Fruit fly (Drosophila melanogaster): ENCODE results near the gene Gclc.
A peak's percentile ranks its signal among the peaks of the same experiment; 100 is the strongest.

Gene Gclc

dm6 chrX:8114476-8115342 is 1.2 kb downstream of the Gclc start (continued):
- peak; percentile 6 for TF ChIP-seq Ets96B (tag; optimal IDR thresholded peaks at IDR 0.05)
- TF ChIP-seq CG7368 (GFP tag; optimal IDR thresholded peaks at IDR 0.05), result no peak
- peak; percentile 56 for TF ChIP-seq eg (GFP tag; IDR thresholded peaks at IDR 0.05)
- TF ChIP-seq CG6163 (GFP tag; IDR thresholded peaks at IDR 0.05), result peak; percentile 28; the same call in 1 of the 3 replicates
- no peak for TF ChIP-seq Gug (GFP tag; IDR thresholded peaks at IDR 0.05)
- peak; percentile 31 for TF ChIP-seq CG31627 (GFP tag; optimal IDR thresholded peaks at IDR 0.05)
- TF ChIP-seq Hr38 (GFP tag; optimal IDR thresholded peaks at IDR 0.05), result no peak
- TF ChIP-seq acj6 (GFP tag; optimal IDR thresholded peaks at IDR 0.05), result peak; percentile 13
- TF ChIP-seq Hr39 (GFP tag; optimal IDR thresholded peaks at IDR 0.05), result peak; percentile 40
- TF ChIP-seq CG11294 (GFP tag; IDR thresholded peaks at IDR 0.05), result no peak
- TF ChIP-seq Met (GFP tag; optimal IDR thresholded peaks at IDR 0.05), result peak; percentile 64
- TF ChIP-seq svp (GFP tag), result no peak

DNA sequence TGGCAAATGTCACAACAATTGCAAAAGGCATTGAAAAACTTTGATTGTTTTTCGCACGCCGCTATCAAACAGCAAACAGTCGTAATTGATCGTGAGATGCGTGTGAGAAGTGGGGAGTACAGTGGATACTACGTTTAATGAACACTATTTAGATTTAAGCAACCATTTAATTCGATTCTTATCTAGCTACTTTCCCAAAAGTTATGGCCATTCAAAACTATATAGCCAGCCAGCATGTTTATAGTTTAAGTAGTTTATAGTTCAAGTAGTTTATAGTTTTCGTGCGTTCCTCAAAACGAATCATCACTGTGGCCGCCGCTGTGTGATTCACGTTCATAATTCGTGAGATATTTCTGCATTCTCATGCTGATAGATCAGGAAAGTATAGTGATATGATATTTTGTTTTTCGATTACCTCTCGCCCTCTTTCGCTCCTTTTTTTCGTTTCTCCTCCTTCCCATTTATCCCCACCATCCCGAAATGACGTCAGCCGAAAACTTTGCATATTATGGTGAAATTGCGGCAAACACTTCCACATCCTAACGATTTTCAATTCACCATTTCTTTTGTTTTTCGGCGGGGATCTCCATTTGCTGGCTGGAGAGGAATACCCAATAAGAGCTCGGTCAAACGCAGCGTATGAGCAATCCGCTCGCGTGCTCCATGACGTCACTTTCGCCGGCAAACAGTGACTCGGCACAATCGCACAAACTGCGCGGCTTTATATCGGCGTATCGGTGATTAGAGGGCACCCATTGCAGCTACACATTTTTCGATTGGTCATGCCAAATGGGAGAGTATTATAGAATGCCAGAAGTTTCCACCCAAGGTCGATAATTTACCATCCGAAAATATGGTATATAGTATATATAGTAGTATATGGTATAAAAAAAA is 2.3 kb downstream of the Gclc start:
- TF ChIP-seq CG34406 (GFP tag; optimal IDR thresholded peaks at IDR 0.05) (no peak), spab (GFP tag; optimal IDR thresholded peaks at IDR 0.05) (no peak), CG15336 (GFP tag; IDR thresholded peaks at IDR 0.05) (0 out of 2 replicates have a peak, but pooled peaks have one; percentile 16), CG6808 (GFP tag; optimal IDR thresholded peaks at IDR 0.05) (no peak), CG8119 (GFP tag; IDR thresholded peaks at IDR 0.05) (no peak), Sox102F (GFP tag; optimal IDR thresholded peaks at IDR 0.05) (no peak), Eip75B (GFP tag; optimal IDR thresholded peaks at IDR 0.05) (no peak), CG10631 (GFP tag; optimal IDR thresholded peaks at IDR 0.05) (peak; percentile 17), fd59A (GFP tag; optimal IDR thresholded peaks at IDR 0.05) (no peak), dsx (GFP tag; optimal IDR thresholded peaks at IDR 0.05; ENCODE audit: poor library complexity, severe bottlenecking) (no peak), acj6 (GFP tag; optimal IDR thresholded peaks at IDR 0.05) (peak; percentile 15), topi (GFP tag; optimal IDR thresholded peaks at IDR 0.05) (peak; percentile 21), fkh (GFP tag; optimal IDR thresholded peaks at IDR 0.05) (peak; percentile 31), Met (GFP tag; optimal IDR thresholded peaks at IDR 0.05) (peak; percentile 3), CG16779 (tag; optimal IDR thresholded peaks at IDR 0.05) (no peak), vri (GFP tag; optimal IDR thresholded peaks at IDR 0.05) (no peak), CG11902 (GFP tag; optimal IDR thresholded peaks at IDR 0.05) (no peak), CG8632 (GFP tag; optimal IDR thresholded peaks at IDR 0.05) (no peak), CG10669 (GFP tag; optimal IDR thresholded peaks at IDR 0.05) (no peak), CG31627 (GFP tag; optimal IDR thresholded peaks at IDR 0.05) (peak; percentile 3), Hr39 (GFP tag; optimal IDR thresholded peaks at IDR 0.05) (peak; percentile 25), net (GFP tag; optimal IDR thresholded peaks at IDR 0.05) (no peak), Ets96B (tag; optimal IDR thresholded peaks at IDR 0.05) (no peak), CG6163 (GFP tag; IDR thresholded peaks at IDR 0.05) (0 out of 3 replicates have a peak, but pooled peaks have one; percentile 17), Eip78C (GFP tag) (peak; percentile 54), Lpt (GFP tag; optimal IDR thresholded peaks at IDR 0.05) (no peak), Sox15 (GFP tag; optimal IDR thresholded peaks at IDR 0.05) (no peak), cyc (GFP tag; optimal IDR thresholded peaks at IDR 0.05) (peak; percentile 13), CG3919 (GFP tag; optimal IDR thresholded peaks at IDR 0.05) (no peak), Blimp-1 (GFP tag; optimal IDR thresholded peaks at IDR 0.05) (no peak), CG6854 (GFP tag; optimal IDR thresholded peaks at IDR 0.05) (no peak), OdsH (GFP tag; optimal IDR thresholded peaks at IDR 0.05) (no peak), Smox (GFP tag; optimal IDR thresholded peaks at IDR 0.05) (no peak), eg (GFP tag; IDR thresholded peaks at IDR 0.05) (peak; percentile 28; the same call in 1 of the 3 replicates), svp (GFP tag) (peak; percentile 31), Gug (GFP tag; IDR thresholded peaks at IDR 0.05) (no peak), CG11294 (GFP tag; IDR thresholded peaks at IDR 0.05) (peak; percentile 50; the same call in 1 of the 2 replicates), ss (GFP tag; optimal IDR thresholded peaks at IDR 0.05) (no peak), CG3032 (tag; optimal IDR thresholded peaks at IDR 0.05) (no peak), CG6792 (GFP tag; optimal IDR thresholded peaks at IDR 0.05) (peak; percentile 0), CG1621 (tag; optimal IDR thresholded peaks at IDR 0.05) (no peak), lz (GFP tag; optimal IDR thresholded peaks at IDR 0.05) (peak; percentile 30)

Measured in whole organism, prepupa.